Worm (Caenorhabditis elegans): ENCODE results near the gene cnc-1.

DNA sequence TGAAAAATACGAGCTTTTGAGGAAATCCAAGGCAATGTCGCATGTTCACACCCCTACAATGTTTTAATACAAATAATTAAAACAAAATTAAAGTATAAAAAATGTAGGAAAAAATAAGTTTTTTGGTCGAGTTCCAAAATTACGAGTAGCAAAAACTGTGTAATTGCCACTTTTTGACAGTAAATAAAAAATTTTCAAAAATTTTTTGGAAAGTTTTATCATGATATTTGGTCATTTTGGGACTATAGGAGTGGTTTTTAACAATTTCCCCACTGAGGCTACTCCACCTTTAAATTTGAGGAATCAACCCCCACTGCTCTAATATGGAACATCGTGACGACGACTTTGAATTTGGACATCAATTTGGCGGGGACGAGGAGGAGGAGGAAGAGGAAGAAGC, 23.4 kb upstream of the cnc-1 start, which contains the start of gene gid-8:
- TF ChIP-seq zip-8 (tag; optimal IDR thresholded peaks at IDR 0.05) (no peak), ceh-43 (GFP tag; optimal IDR thresholded peaks at IDR 0.05) (no peak)
